Fruit fly (Drosophila melanogaster) whole organism, pupa: ENCODE data around the gene pn.

Experiments
- CG10348 ChIP-seq: fragments of 200-800 bp; sonication (Bioruptor generic); IDR thresholded peaks from 2 replicates; pipeline ENCODE4 v1.3.6; 2022; ENCODE audit warnings: missing biosample characterization, missing genetic modification characterization
- CG12605 ChIP-seq: fragments of 200-800 bp; sonication (Bioruptor generic); IDR thresholded peaks from 2 replicates; pipeline ENCODE4 v1.3.6; 2022; ENCODE audit warnings: missing biosample characterization, missing genetic modification characterization
- CG13204 ChIP-seq: fragments of 200-800 bp; sonication (Bioruptor generic); optimal IDR thresholded peaks from 2 replicates; lab custom pipeline; 2018; ENCODE audit warnings: missing biosample characterization, mild to moderate bottlenecking, missing genetic modification characterization, moderate library complexity
- CG14655 ChIP-seq: fragments of 200-800 bp; sonication (Bioruptor generic); optimal IDR thresholded peaks from 3 replicates; lab custom pipeline; 2017; ENCODE audit warnings: mild to moderate bottlenecking, missing biosample characterization, missing genetic modification reagents, missing genetic modification characterization
- CG15710 ChIP-seq: fragments of 200-800 bp; sonication (Bioruptor generic); optimal IDR thresholded peaks from 2 replicates; lab custom pipeline; 2018; ENCODE audit warnings: missing biosample characterization, mild to moderate bottlenecking, missing genetic modification characterization, moderate library complexity
- CG17806 ChIP-seq: fragments of 200-800 bp; sonication (Bioruptor generic); optimal IDR thresholded peaks from 2 replicates; lab custom pipeline; 2018; ENCODE audit warnings: missing biosample characterization, mild to moderate bottlenecking, missing genetic modification characterization, moderate library complexity
- CG32121 ChIP-seq: fragments of 200-800 bp; sonication (Bioruptor generic); IDR thresholded peaks from 2 replicates; pipeline ENCODE4 v1.3.6; 2022; ENCODE audit warnings: missing biosample characterization, missing genetic modification characterization
- CG34367 ChIP-seq: fragments of 200-800 bp; sonication (Bioruptor generic); optimal IDR thresholded peaks from 2 replicates; lab custom pipeline; 2018; ENCODE audit warnings: missing biosample characterization, mild to moderate bottlenecking, missing genetic modification characterization
- CG4496 ChIP-seq: fragments of 200-800 bp; sonication (Bioruptor generic); IDR thresholded peaks from 3 replicates; pipeline ENCODE4 v1.3.6; 2022; ENCODE audit warnings: missing biosample characterization, missing genetic modification characterization
- CG8159 ChIP-seq: fragments of 200-800 bp; sonication (Bioruptor generic); optimal IDR thresholded peaks from 3 replicates; lab custom pipeline; 2018; ENCODE audit warnings: missing biosample characterization, mild to moderate bottlenecking, missing genetic modification characterization, moderate library complexity
- CG8301 ChIP-seq: fragments of 200-800 bp; sonication (Bioruptor generic); optimal IDR thresholded peaks from 2 replicates; lab custom pipeline; 2018; ENCODE audit warnings: missing biosample characterization, mild to moderate bottlenecking, missing genetic modification characterization
- CG9948 ChIP-seq: fragments of 200-800 bp; sonication (Bioruptor generic); optimal IDR thresholded peaks from 2 replicates; lab custom pipeline; 2018; ENCODE audit warnings: missing biosample characterization, mild to moderate bottlenecking, missing genetic modification characterization, moderate library complexity
- D1 ChIP-seq: fragments of 200-800 bp; sonication (Bioruptor generic); optimal IDR thresholded peaks from 2 replicates; lab custom pipeline; 2018; ENCODE audit warnings: missing biosample characterization, mild to moderate bottlenecking, missing genetic modification characterization, moderate library complexity
- EcR ChIP-seq: fragments of 200-800 bp; sonication (Bioruptor generic); optimal IDR thresholded peaks from 3 replicates; lab custom pipeline; 2019; ENCODE audit warnings: missing biosample characterization, missing genetic modification characterization, mild to moderate bottlenecking, moderate library complexity, missing genetic modification reagents
- Ets98B ChIP-seq: fragments of 200-800 bp; sonication (Bioruptor generic); IDR thresholded peaks from 2 replicates; pipeline ENCODE4 v1.3.6; 2022; ENCODE audit warnings: missing biosample characterization, missing genetic modification characterization
- Pif1A ChIP-seq: fragments of 200-800 bp; sonication (Bioruptor generic); optimal IDR thresholded peaks from 3 replicates; lab custom pipeline; 2016; ENCODE audit warnings: missing biosample characterization, missing genetic modification characterization
- Pif1B ChIP-seq: fragments of 200-800 bp; sonication (Bioruptor generic); optimal IDR thresholded peaks from 3 replicates; lab custom pipeline; 2016; ENCODE audit warnings: missing biosample characterization, missing genetic modification characterization
- Snoo ChIP-seq: fragments of 200-800 bp; sonication (Bioruptor generic); optimal IDR thresholded peaks from 3 replicates; lab custom pipeline; 2017; ENCODE audit warnings: missing biosample characterization, mild to moderate bottlenecking, missing genetic modification characterization, inconsistent platforms
- fd96Ca ChIP-seq: fragments of 200-800 bp; sonication (Bioruptor generic); IDR thresholded peaks from 3 replicates; pipeline ENCODE4 v1.3.6; 2022; ENCODE audit warnings: missing biosample characterization, missing genetic modification characterization
- gl ChIP-seq: fragments of 200-800 bp; sonication (Bioruptor generic); optimal IDR thresholded peaks from 2 replicates; lab custom pipeline; 2018; ENCODE audit warnings: missing biosample characterization, mild to moderate bottlenecking, missing genetic modification characterization
- rn ChIP-seq: fragments of 200-800 bp; sonication (Bioruptor generic); IDR thresholded peaks from 2 replicates; pipeline ENCODE4 v1.3.6; 2022; ENCODE audit warnings: missing biosample characterization, missing genetic modification characterization

The pn gene

DNA sequence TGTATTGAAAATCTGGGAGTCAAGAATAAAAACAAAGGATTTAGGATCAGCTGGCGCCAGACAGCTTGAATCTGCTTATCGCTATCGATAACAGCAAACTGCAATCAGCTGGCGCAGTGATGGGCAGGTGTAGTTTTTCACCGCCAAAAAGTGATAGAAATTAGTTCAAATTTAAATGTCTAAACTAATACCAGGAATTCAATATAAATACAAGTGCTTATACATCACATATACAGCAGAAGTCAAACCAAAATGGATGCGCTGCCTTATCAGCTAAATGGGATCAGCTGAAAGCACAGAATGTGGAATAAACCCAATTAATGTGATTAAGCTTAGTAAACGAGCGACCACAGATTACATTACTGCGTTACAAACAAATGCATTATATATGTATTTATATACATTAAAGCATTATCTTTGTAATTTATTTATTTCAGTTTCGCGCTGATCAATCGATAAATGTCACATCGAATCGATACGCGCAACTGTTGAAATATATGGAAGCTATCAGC lies at the start of gene pn:
Gene pn, plus strand, starts transcription at position 462 of the 512 bp plus-strand sequence.
- TF ChIP-seq CG34367 (no peak), rn (GFP tag; lab: Robert Waterston, UW) (no peak), CG8301 (tag; lab: Kevin White, UChicago) (no peak), Ets98B (no peak), Pif1A (GFP tag; lab: Kevin White, UChicago) (no peak), CG12605 (GFP tag; lab: Robert Waterston, UW) (no peak), CG15710 (no peak), Pif1B (GFP tag; lab: Kevin White, UChicago) (no peak), CG14655 (GFP tag; lab: Kevin White, UChicago) (no peak), EcR (GFP tag; lab: Kevin White, UChicago) (no peak), D1 (tag; lab: Kevin White, UChicago) (no peak), CG17806 (tag; lab: Kevin White, UChicago) (no peak), CG10348 (GFP tag; lab: Robert Waterston, UW) (no peak), CG9948 (tag; lab: Kevin White, UChicago) (no peak), CG13204 (GFP tag; lab: Kevin White, UChicago) (no peak), Snoo (tag; lab: Kevin White, UChicago) (no peak), gl (tag; lab: Kevin White, UChicago) (no peak), CG4496 (GFP tag; lab: Robert Waterston, UW) (no peak), CG8159 (no peak), fd96Ca (GFP tag; lab: Robert Waterston, UW) (no peak)

DNA sequence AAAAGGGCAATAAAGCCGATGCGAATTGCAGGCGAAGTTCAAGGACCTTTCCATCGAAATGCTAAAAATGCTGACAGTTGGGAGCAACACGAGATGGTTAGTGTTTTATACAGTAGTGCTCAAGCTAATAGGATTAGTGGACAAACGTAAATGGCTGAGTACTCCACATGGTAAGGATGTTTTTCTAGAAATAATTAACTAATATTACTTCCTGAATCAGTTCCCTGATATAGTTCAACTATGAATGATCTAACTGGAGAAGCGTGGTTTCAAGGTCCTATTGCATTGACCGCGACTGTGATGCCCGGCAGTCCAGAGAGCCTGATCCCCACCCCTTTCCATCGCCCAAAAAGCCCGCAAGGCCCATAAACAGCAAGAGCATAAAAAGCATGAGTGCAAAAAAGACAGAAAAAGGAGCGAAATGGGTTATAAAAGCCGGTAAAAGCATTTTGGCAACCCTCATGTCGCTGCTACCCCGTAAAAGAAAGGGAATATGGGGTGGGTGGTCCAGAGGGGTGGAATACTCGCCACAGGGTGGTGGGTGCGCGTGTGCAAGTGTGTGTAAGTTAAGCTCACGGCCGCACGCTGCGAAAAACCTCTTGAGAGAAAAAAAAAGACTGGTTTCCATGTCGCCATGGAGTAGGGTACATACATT lies 46.7 kb upstream of the pn start:
- TF ChIP-seq CG15710 (peak; percentile 85), CG14655 (GFP tag; lab: Kevin White, UChicago) (peak; percentile 80), Snoo (tag; lab: Kevin White, UChicago) (peak; percentile 88), EcR (GFP tag; lab: Kevin White, UChicago) (peak; percentile 26), CG34367 (peak; percentile 83), CG13204 (GFP tag; lab: Kevin White, UChicago) (peak; percentile 3), D1 (tag; lab: Kevin White, UChicago) (peak; percentile 15), CG8159 (peak; percentile 87), CG17806 (tag; lab: Kevin White, UChicago) (peak; percentile 82), Pif1A (GFP tag; lab: Kevin White, UChicago) (peak; percentile 71), Ets98B (peak; percentile 53), CG10348 (GFP tag; lab: Robert Waterston, UW) (no peak), rn (GFP tag; lab: Robert Waterston, UW) (0 out of 2 replicates have a peak, but pooled peaks have one; percentile 23), Pif1B (GFP tag; lab: Kevin White, UChicago) (peak; percentile 74), CG32121 (no peak), fd96Ca (GFP tag; lab: Robert Waterston, UW) (peak; percentile 79), gl (tag; lab: Kevin White, UChicago) (peak; percentile 68), CG12605 (GFP tag; lab: Robert Waterston, UW) (peak; percentile 74), CG8301 (tag; lab: Kevin White, UChicago) (peak; percentile 67), CG9948 (tag; lab: Kevin White, UChicago) (peak; percentile 81), CG4496 (GFP tag; lab: Robert Waterston, UW) (peak; percentile 85)

DNA sequence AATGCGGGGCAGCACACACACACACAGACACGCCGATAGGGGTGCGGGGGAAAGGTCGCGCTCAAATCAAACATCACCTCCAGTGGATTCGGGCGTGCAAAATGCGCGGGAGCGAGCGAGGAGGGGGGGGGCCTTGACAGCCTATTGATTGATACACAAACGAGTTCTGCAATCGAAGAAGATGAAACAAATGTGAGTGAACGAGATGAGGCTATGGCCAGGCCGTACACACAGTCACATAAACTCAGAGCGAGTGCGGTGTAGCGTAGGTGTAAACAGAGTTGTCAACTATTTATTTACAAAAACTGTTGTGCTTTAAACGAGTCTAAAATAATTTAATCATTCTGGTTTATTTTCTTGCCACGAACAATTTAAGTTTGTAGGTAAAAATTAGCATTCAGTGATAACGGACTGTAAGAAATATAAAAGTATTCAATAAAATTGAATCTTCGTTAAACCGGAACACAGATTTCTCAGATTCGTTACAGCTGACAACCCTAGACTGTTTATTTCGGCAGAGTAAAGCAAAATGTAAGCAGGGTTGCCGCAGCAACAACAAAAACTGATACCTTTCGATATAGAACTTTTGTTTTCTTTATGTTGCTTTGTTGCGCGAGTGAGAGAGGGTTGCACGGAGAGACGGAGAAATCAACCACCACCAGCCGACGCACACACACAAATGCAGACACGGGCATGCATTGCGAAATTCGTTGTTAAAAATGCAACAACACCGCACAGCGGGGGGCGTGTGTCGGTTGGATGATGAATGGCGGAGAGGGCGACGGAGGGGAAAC lies 45.8 kb upstream of the pn start:
- peak; percentile 84 for TF ChIP-seq CG9948 (tag; lab: Kevin White, UChicago)
- no peak; the same call in none of the 2 replicates for TF ChIP-seq CG12605 (GFP tag; lab: Robert Waterston, UW)
- peak; percentile 17 for TF ChIP-seq EcR (GFP tag; lab: Kevin White, UChicago)
- TF ChIP-seq CG34367: peak; percentile 83
- peak; percentile 73 for TF ChIP-seq D1 (tag; lab: Kevin White, UChicago)
- peak; percentile 91 for TF ChIP-seq Snoo (tag; lab: Kevin White, UChicago)
- peak; percentile 89 for TF ChIP-seq CG17806 (tag; lab: Kevin White, UChicago)
- peak; percentile 85 for TF ChIP-seq CG8301 (tag; lab: Kevin White, UChicago)
- peak; percentile 79 for TF ChIP-seq Pif1B (GFP tag; lab: Kevin White, UChicago)
- TF ChIP-seq CG8159: peak; percentile 92
- peak; percentile 84 for TF ChIP-seq Pif1A (GFP tag; lab: Kevin White, UChicago)
- peak; percentile 78 for TF ChIP-seq CG32121
- no peak for TF ChIP-seq CG10348 (GFP tag; lab: Robert Waterston, UW)
- TF ChIP-seq CG14655 (GFP tag; lab: Kevin White, UChicago): peak; percentile 80
- TF ChIP-seq gl (tag; lab: Kevin White, UChicago): peak; percentile 76
- TF ChIP-seq CG15710: peak; percentile 88
- TF ChIP-seq Ets98B: peak; percentile 63
- no peak for TF ChIP-seq rn (GFP tag; lab: Robert Waterston, UW)
- TF ChIP-seq fd96Ca (GFP tag; lab: Robert Waterston, UW): peak; percentile 46; the same call in 1 of the 3 replicates
- peak; percentile 83 for TF ChIP-seq CG4496 (GFP tag; lab: Robert Waterston, UW)
- TF ChIP-seq CG13204 (GFP tag; lab: Kevin White, UChicago): peak; percentile 10
